Fruit fly (Drosophila melanogaster) whole organism, embryonic: ENCODE data around the gene Pex14.

Experiments
- Adf1 ChIP-seq: fragments of 200-800 bp; sonication (Bioruptor generic); IDR thresholded peaks from 2 replicates; pipeline ENCODE4 v1.3.6; 2022; ENCODE audit warnings: missing biosample characterization, missing genetic modification characterization
- Awh ChIP-seq: fragments of 200-800 bp; sonication (Bioruptor generic); IDR thresholded peaks from 2 replicates; pipeline ENCODE4, ENCODE4 v1.3.6; 2022; ENCODE audit warnings: missing biosample characterization, missing genetic modification characterization
- CG13624 ChIP-seq: fragments of 200-800 bp; sonication (Bioruptor generic); optimal IDR thresholded peaks from 2 replicates; lab custom pipeline; 2016; ENCODE audit warnings: missing biosample characterization, missing genetic modification characterization
- CG14860 ChIP-seq: fragments of 200-800 bp; sonication (Bioruptor generic); IDR thresholded peaks from 3 replicates; pipeline ENCODE4 v1.3.6; 2022; ENCODE audit warnings: missing biosample characterization, missing genetic modification characterization; ENCODE audit not compliant: partially characterized antibody
- CG15269 ChIP-seq: fragments of 200-800 bp; sonication (Bioruptor generic); optimal IDR thresholded peaks from 2 replicates; lab custom pipeline; 2018; ENCODE audit warnings: missing biosample characterization, mild to moderate bottlenecking, missing genetic modification characterization, moderate library complexity
- CG15514 ChIP-seq: fragments of 200-800 bp; sonication (Bioruptor generic); optimal IDR thresholded peaks from 3 replicates; lab custom pipeline; 2017; ENCODE audit warnings: missing biosample characterization, missing genetic modification characterization, mild to moderate bottlenecking, moderate library complexity, missing genetic modification reagents
- CG1792 ChIP-seq: fragments of 200-800 bp; sonication (Bioruptor generic); optimal IDR thresholded peaks from 2 replicates; lab custom pipeline; 2016; ENCODE audit warnings: missing biosample characterization, missing genetic modification characterization
- CG18011 ChIP-seq: fragments of 200-800 bp; sonication (Bioruptor generic); optimal IDR thresholded peaks from 2 replicates; lab custom pipeline; 2017; ENCODE audit warnings: missing biosample characterization, missing genetic modification characterization, mild to moderate bottlenecking, moderate library complexity, missing genotype
- CG2120 ChIP-seq: fragments of 200-800 bp; sonication (Bioruptor generic); optimal IDR thresholded peaks from 3 replicates; lab custom pipeline; 2016; ENCODE audit warnings: missing biosample characterization, missing genetic modification characterization
- CG30403 ChIP-seq: fragments of 200-800 bp; sonication (Bioruptor generic); optimal IDR thresholded peaks from 3 replicates; lab custom pipeline; 2016; ENCODE audit warnings: missing biosample characterization, missing genetic modification characterization
- CG31224 ChIP-seq: fragments of 200-800 bp; sonication (Bioruptor generic); IDR thresholded peaks from 2 replicates; pipeline ENCODE4 v1.3.6; 2022; ENCODE audit warnings: missing biosample characterization, missing genetic modification characterization
- CG3838 ChIP-seq: fragments of 200-800 bp; sonication (Bioruptor generic); optimal IDR thresholded peaks from 3 replicates; lab custom pipeline; 2016; ENCODE audit warnings: missing biosample characterization, missing genetic modification characterization
- CG5953 ChIP-seq: fragments of 200-800 bp; sonication (Bioruptor generic); IDR thresholded peaks from 2 replicates; pipeline ENCODE4 v1.3.6; 2022; ENCODE audit warnings: missing biosample characterization, missing genetic modification characterization
- CG7745 ChIP-seq: fragments of 200-800 bp; sonication (Bioruptor generic); optimal IDR thresholded peaks from 2 replicates; lab custom pipeline; 2018; ENCODE audit warnings: missing biosample characterization, mild to moderate bottlenecking, missing genetic modification characterization, moderate library complexity
- CG8388 ChIP-seq: fragments of 200-800 bp; sonication (Bioruptor generic); optimal IDR thresholded peaks from 2 replicates; lab custom pipeline; 2019; ENCODE audit warnings: missing biosample characterization, mild to moderate bottlenecking, missing genetic modification characterization, moderate library complexity
- CG9437 ChIP-seq: fragments of 200-800 bp; sonication (Bioruptor generic); optimal IDR thresholded peaks from 2 replicates; lab custom pipeline; 2018; ENCODE audit warnings: missing biosample characterization, mild to moderate bottlenecking, missing genetic modification characterization
- CG9727 ChIP-seq: fragments of 200-800 bp; sonication (Bioruptor generic); optimal IDR thresholded peaks from 3 replicates; lab custom pipeline; 2017; ENCODE audit warnings: missing biosample characterization, mild to moderate bottlenecking, missing genetic modification characterization
- Dip2 ChIP-seq: fragments of 200-800 bp; sonication (Bioruptor generic); IDR thresholded peaks from 2 replicates; pipeline ENCODE4 v1.3.6; 2022; ENCODE audit warnings: missing biosample characterization, missing genetic modification characterization
- Dp ChIP-seq: fragments of 200-800 bp; sonication (Bioruptor generic); optimal IDR thresholded peaks from 2 replicates; lab custom pipeline; 2018; ENCODE audit warnings: missing biosample characterization, mild to moderate bottlenecking, missing genetic modification characterization, moderate library complexity
- E2f1 ChIP-seq: fragments of 200-800 bp; sonication (Bioruptor generic); IDR thresholded peaks from 2 replicates; pipeline ENCODE4 v1.3.6; 2022; ENCODE audit warnings: missing biosample characterization, missing genetic modification characterization
- E2f2 ChIP-seq: fragments of 200-800 bp; sonication (Bioruptor generic); IDR thresholded peaks from 2 replicates; pipeline ENCODE4 v1.3.6; 2022; ENCODE audit warnings: missing biosample characterization, missing genetic modification characterization
- HLH4C ChIP-seq: fragments of 200-800 bp; sonication (Bioruptor generic); IDR thresholded peaks from 3 replicates; pipeline ENCODE4 v1.3.6; 2022; ENCODE audit warnings: missing biosample characterization, missing genetic modification characterization; ENCODE audit not compliant: partially characterized antibody
- Hand ChIP-seq: fragments of 200-800 bp; sonication (Bioruptor generic); optimal IDR thresholded peaks from 2 replicates; lab custom pipeline; 2017; ENCODE audit warnings: mild to moderate bottlenecking, missing biosample characterization, missing genetic modification reagents, missing genetic modification characterization
- Mad ChIP-seq: fragments of 200-800 bp; sonication (Bioruptor generic); optimal IDR thresholded peaks from 2 replicates; lab custom pipeline; 2016; ENCODE audit warnings: missing biosample characterization, missing genetic modification characterization
- Mes4 ChIP-seq: fragments of 200-800 bp; sonication (Bioruptor generic); optimal IDR thresholded peaks from 2 replicates; lab custom pipeline; 2016; ENCODE audit warnings: missing biosample characterization, missing genetic modification characterization
- PHDP ChIP-seq: fragments of 200-800 bp; sonication (Bioruptor generic); optimal IDR thresholded peaks from 3 replicates; lab custom pipeline; 2018; ENCODE audit warnings: missing biosample characterization, mild to moderate bottlenecking, missing genetic modification characterization, moderate library complexity
- Rx ChIP-seq: fragments of 200-800 bp; sonication (Bioruptor generic); IDR thresholded peaks from 2 replicates; pipeline ENCODE4 v1.3.6; 2022; ENCODE audit warnings: missing biosample characterization, missing genetic modification characterization
- Sry-β ChIP-seq: fragments of 200-800 bp; sonication (Bioruptor generic); optimal IDR thresholded peaks from 2 replicates; lab custom pipeline; 2018; ENCODE audit warnings: missing biosample characterization, mild to moderate bottlenecking, missing genetic modification characterization, moderate library complexity
- Sry-δ ChIP-seq: fragments of 200-800 bp; sonication (Bioruptor generic); optimal IDR thresholded peaks from 2 replicates; lab custom pipeline; 2016; ENCODE audit warnings: missing biosample characterization, missing genetic modification characterization
- Taf1 ChIP-seq: fragments of 200-800 bp; sonication (Bioruptor generic); IDR thresholded peaks from 2 replicates; pipeline ENCODE4 v1.3.6; 2022; ENCODE audit warnings: missing biosample characterization, missing genetic modification characterization
- ab ChIP-seq: fragments of 200-800 bp; sonication (Bioruptor generic); optimal IDR thresholded peaks from 2 replicates; lab custom pipeline; 2016; ENCODE audit warnings: missing biosample characterization, missing genetic modification characterization
- ap ChIP-seq: fragments of 200-800 bp; sonication (Bioruptor generic); IDR thresholded peaks from 2 replicates; pipeline ENCODE4 v1.3.6; 2022; ENCODE audit warnings: missing biosample characterization, missing genetic modification characterization
- en ChIP-seq: fragments of 200-800 bp; sonication (Bioruptor generic); optimal IDR thresholded peaks from 2 replicates; lab custom pipeline; 2016; ENCODE audit warnings: missing biosample characterization, missing genetic modification characterization
- fd102C ChIP-seq: fragments of 200-800 bp; sonication (Bioruptor generic); optimal IDR thresholded peaks from 2 replicates; lab custom pipeline; 2018; ENCODE audit warnings: missing biosample characterization, mild to moderate bottlenecking, missing genetic modification characterization, moderate library complexity
- gem ChIP-seq: fragments of 200-800 bp; sonication (Bioruptor generic); optimal IDR thresholded peaks from 2 replicates; lab custom pipeline; 2019; ENCODE audit warnings: missing biosample characterization, mild to moderate bottlenecking, missing genetic modification characterization, moderate library complexity
- h ChIP-seq: fragments of >200 bp; optimal IDR thresholded peaks from 2 replicates; lab custom pipeline; 2017
- ham ChIP-seq: fragments of 200-800 bp; sonication (Bioruptor generic); IDR thresholded peaks from 2 replicates; pipeline ENCODE4 v1.3.6; 2022; ENCODE audit warnings: missing biosample characterization, missing genetic modification characterization
- jumu ChIP-seq: fragments of 200-800 bp; sonication (Bioruptor generic); optimal IDR thresholded peaks from 3 replicates; lab custom pipeline; 2016; ENCODE audit warnings: missing biosample characterization, missing genetic modification characterization
- knrl ChIP-seq: fragments of 200-800 bp; sonication (Bioruptor generic); IDR thresholded peaks from 3 replicates; pipeline ENCODE4 v1.3.6; 2022; ENCODE audit warnings: missing biosample characterization, missing genetic modification characterization; ENCODE audit not compliant: partially characterized antibody
- org-1 ChIP-seq: fragments of 200-800 bp; sonication (Bioruptor generic); optimal IDR thresholded peaks from 2 replicates; lab custom pipeline; 2017; ENCODE audit warnings: missing biosample characterization, missing genetic modification characterization
- pros ChIP-seq: fragments of 200-800 bp; sonication (Bioruptor generic); optimal IDR thresholded peaks from 3 replicates; lab custom pipeline; 2019; ENCODE audit warnings: missing biosample characterization, mild to moderate bottlenecking, missing genetic modification characterization, moderate library complexity
- pum ChIP-seq: fragments of 200-800 bp; sonication (Bioruptor generic); optimal IDR thresholded peaks from 2 replicates; lab custom pipeline; 2016; ENCODE audit warnings: missing biosample characterization, missing genetic modification characterization
- salm ChIP-seq: fragments of 200-800 bp; sonication (Bioruptor generic); optimal IDR thresholded peaks from 2 replicates; lab custom pipeline; 2018; ENCODE audit warnings: missing biosample characterization, mild to moderate bottlenecking, missing genetic modification characterization
- sd ChIP-seq: fragments of 200-800 bp; sonication (Bioruptor generic); optimal IDR thresholded peaks from 3 replicates; lab custom pipeline; 2018; ENCODE audit warnings: missing biosample characterization, mild to moderate bottlenecking, missing genetic modification characterization, moderate library complexity
- sens ChIP-seq: fragments of 200-800 bp; sonication (Bioruptor generic); peaks from one replicate; lab custom pipeline; 2016; ENCODE audit warnings: missing biosample characterization, missing genetic modification characterization
- sima ChIP-seq: fragments of 200-800 bp; sonication (Bioruptor generic); optimal IDR thresholded peaks from 2 replicates; lab custom pipeline; 2016; ENCODE audit warnings: missing biosample characterization, missing genetic modification characterization
- twi ChIP-seq: fragments of 200-800 bp; optimal IDR thresholded peaks from 2 replicates; lab custom pipeline; 2019; ENCODE audit warnings: missing biosample characterization, mild to moderate bottlenecking, missing genetic modification characterization, moderate library complexity
- vfl ChIP-seq: fragments of 200-800 bp; sonication (Bioruptor generic); optimal IDR thresholded peaks from 2 replicates; lab custom pipeline; 2016; ENCODE audit warnings: missing biosample characterization, missing genetic modification characterization
- zf30C ChIP-seq: fragments of 200-800 bp; sonication (Bioruptor generic); optimal IDR thresholded peaks from 3 replicates; lab custom pipeline; 2018; ENCODE audit warnings: missing biosample characterization, mild to moderate bottlenecking, missing genetic modification characterization

Pex14 gene

dm6 chr3L:20771001-20771890 is 7.4 kb upstream of the Pex14 start, which contains the start of the genes CG4042 and Pitslre (continued):
- TF ChIP-seq ham (no peak), CG2120 (peak; percentile 66), Dip2 (GFP tag; lab: Robert Waterston, UW) (no peak), Adf1 (peak; percentile 28; the same call in 1 of the 2 replicates), Hand (GFP tag; lab: Kevin White, UChicago) (no peak), CG15269 (tag; lab: Kevin White, UChicago) (peak; percentile 34), PHDP (peak; percentile 16), sens (GFP tag; lab: Kevin White, UChicago) (peak; percentile 90), Mes4 (GFP tag; lab: Kevin White, UChicago) (no peak), E2f2 (no peak), Dp (GFP tag; lab: Kevin White, UChicago) (no peak), fd102C (no peak), Taf1 (GFP tag; lab: Robert Waterston, UW) (no peak), CG3838 (no peak), en (GFP tag; lab: Kevin White, UChicago) (no peak), sima (GFP tag; lab: Kevin White, UChicago) (no peak), CG13624 (GFP tag; lab: Kevin White, UChicago) (no peak), Sry-δ (GFP tag; lab: Kevin White, UChicago) (peak; percentile 55), CG9727 (no peak), salm (tag; lab: Kevin White, UChicago) (no peak), twi (no peak), h (no peak), vfl (GFP tag; lab: Kevin White, UChicago) (peak; percentile 2), Sry-β (GFP tag; lab: Kevin White, UChicago) (no peak), CG14860 (GFP tag; lab: Robert Waterston, UW) (peak; percentile 56; the same call in 1 of the 3 replicates), CG15514 (GFP tag; lab: Kevin White, UChicago) (peak; percentile 22), CG31224 (GFP tag; lab: Robert Waterston, UW) (peak; percentile 33; the same call in 1 of the 2 replicates), CG18011 (no peak), CG30403 (peak; percentile 76), CG1792 (GFP tag; lab: Kevin White, UChicago) (no peak), zf30C (GFP tag; lab: Kevin White, UChicago) (no peak), gem (peak; percentile 57), org-1 (GFP tag; lab: Kevin White, UChicago) (no peak), pum (GFP tag; lab: Kevin White, UChicago) (no peak), Rx (GFP tag; lab: Robert Waterston, UW) (no peak), CG9437 (peak; percentile 53), ap (GFP tag; lab: Robert Waterston, UW) (0 out of 2 replicates have a peak, but pooled peaks have one; percentile 23), jumu (GFP tag; lab: Kevin White, UChicago) (no peak), knrl (GFP tag; lab: Robert Waterston, UW) (peak; percentile 74; the same call in 2 of the 3 replicates), HLH4C (GFP tag; lab: Robert Waterston, UW) (peak; percentile 57; the same call in 2 of the 3 replicates), pros (no peak), CG8388 (GFP tag; lab: Kevin White, UChicago) (peak; percentile 31), Awh (GFP tag; lab: Robert Waterston, UW) (no peak), CG5953 (GFP tag; lab: Robert Waterston, UW) (no peak), Mad (GFP tag; lab: Kevin White, UChicago) (no peak), CG7745 (tag; lab: Kevin White, UChicago) (no peak), E2f1 (GFP tag; lab: Robert Waterston, UW) (peak; percentile 34; the same call in 1 of the 2 replicates), sd (tag; lab: Kevin White, UChicago) (no peak), ab (GFP tag; lab: Kevin White, UChicago) (no peak)
